Fruit fly (Drosophila melanogaster) whole organism, embryonic: ENCODE data around the gene CG13096.

ENCODE experiments used
- ATbp ChIP-seq: fragments of 200-800 bp; sonication (Bioruptor generic); optimal IDR thresholded peaks from 2 replicates; lab custom pipeline; 2017; ENCODE audit warnings: missing biosample characterization, mild to moderate bottlenecking, missing genetic modification characterization, missing genetic modification reagents
- Adf1 ChIP-seq: fragments of 200-800 bp; sonication (Bioruptor generic); IDR thresholded peaks from 2 replicates; pipeline ENCODE4 v1.3.6; 2022; ENCODE audit warnings: missing biosample characterization, missing genetic modification characterization
- CG10565 ChIP-seq: fragments of 200-800 bp; sonication (Bioruptor generic); optimal IDR thresholded peaks from 3 replicates; lab custom pipeline; 2016; ENCODE audit warnings: missing biosample characterization, mild to moderate bottlenecking, missing genetic modification characterization
- CG10654 ChIP-seq: fragments of 200-800 bp; sonication (Bioruptor generic); optimal IDR thresholded peaks from 2 replicates; lab custom pipeline; 2016; ENCODE audit warnings: missing biosample characterization, missing genetic modification characterization
- CG13624 ChIP-seq: fragments of 200-800 bp; sonication (Bioruptor generic); optimal IDR thresholded peaks from 2 replicates; lab custom pipeline; 2016; ENCODE audit warnings: missing biosample characterization, missing genetic modification characterization
- CG15011 ChIP-seq: fragments of 200-800 bp; sonication (Bioruptor generic); optimal IDR thresholded peaks from 3 replicates; lab custom pipeline; 2018; ENCODE audit warnings: missing biosample characterization, mild to moderate bottlenecking, missing genetic modification characterization
- CG16779 ChIP-seq: fragments of 200-800 bp; sonication (Bioruptor generic); IDR thresholded peaks from 2 replicates; pipeline ENCODE4 v1.3.6; 2022; ENCODE audit warnings: missing biosample characterization, missing genetic modification characterization
- CG17359 ChIP-seq: fragments of 200-800 bp; sonication (Bioruptor generic); optimal IDR thresholded peaks from 3 replicates; lab custom pipeline; 2018; ENCODE audit warnings: missing biosample characterization, mild to moderate bottlenecking, missing genetic modification characterization, moderate library complexity
- CG17385 ChIP-seq: fragments of 200-800 bp; sonication (Bioruptor generic); optimal IDR thresholded peaks from 3 replicates; lab custom pipeline; 2018; ENCODE audit warnings: missing biosample characterization, mild to moderate bottlenecking, missing genetic modification characterization
- CG17612 ChIP-seq: fragments of 200-800 bp; sonication (Bioruptor generic); IDR thresholded peaks from 2 replicates; pipeline ENCODE4 v1.3.6; 2022; ENCODE audit warnings: missing biosample characterization, missing genetic modification characterization
- CG18262 ChIP-seq: fragments of 200-800 bp; optimal IDR thresholded peaks from 3 replicates; lab custom pipeline; 2019; ENCODE audit warnings: missing biosample characterization, mild to moderate bottlenecking, missing genetic modification characterization, moderate library complexity
- CG2120 ChIP-seq: fragments of 200-800 bp; sonication (Bioruptor generic); optimal IDR thresholded peaks from 3 replicates; lab custom pipeline; 2016; ENCODE audit warnings: missing biosample characterization, missing genetic modification characterization
- CG2129 ChIP-seq: fragments of 200-800 bp; sonication (Bioruptor generic); IDR thresholded peaks from 2 replicates; pipeline ENCODE4 v1.3.6; 2022; ENCODE audit warnings: missing biosample characterization, missing genetic modification characterization; ENCODE audit not compliant: partially characterized antibody
- CG3281 ChIP-seq: fragments of 200-800 bp; sonication (Bioruptor generic); optimal IDR thresholded peaks from 3 replicates; lab custom pipeline; 2017; ENCODE audit warnings: missing biosample characterization, mild to moderate bottlenecking, missing genetic modification characterization
- CG3407 ChIP-seq: fragments of 200-800 bp; sonication (Bioruptor generic); optimal IDR thresholded peaks from 2 replicates; lab custom pipeline; 2018; ENCODE audit warnings: missing biosample characterization, mild to moderate bottlenecking, missing genetic modification characterization
- CG4328 ChIP-seq: fragments of 200-800 bp; sonication (Bioruptor generic); optimal IDR thresholded peaks from 3 replicates; lab custom pipeline; 2017; ENCODE audit warnings: missing biosample characterization, missing genetic modification reagents, missing genetic modification characterization
- CG6175 ChIP-seq: fragments of 200-800 bp; sonication (Bioruptor generic); IDR thresholded peaks from 3 replicates; pipeline ENCODE4 v1.3.6; 2022; ENCODE audit warnings: missing biosample characterization, missing genetic modification characterization
- CG7556 ChIP-seq: fragments of 200-800 bp; sonication (Bioruptor generic); optimal IDR thresholded peaks from 2 replicates; lab custom pipeline; 2017; ENCODE audit warnings: missing biosample characterization, mild to moderate bottlenecking, missing genetic modification characterization
- Chrac-16 ChIP-seq: fragments of 200-800 bp; sonication (Bioruptor generic); optimal IDR thresholded peaks from 3 replicates; lab custom pipeline; 2016; ENCODE audit warnings: missing biosample characterization, missing genetic modification characterization
- Dek ChIP-seq: fragments of 200-800 bp; sonication (Bioruptor generic); optimal IDR thresholded peaks from 3 replicates; lab custom pipeline; 2019; ENCODE audit warnings: missing biosample characterization, mild to moderate bottlenecking, missing genetic modification characterization, moderate library complexity
- Doc2 ChIP-seq: fragments of 200-800 bp; sonication (Bioruptor generic); IDR thresholded peaks from 2 replicates; pipeline ENCODE4 v1.3.6; 2022; ENCODE audit warnings: missing biosample characterization, missing genetic modification characterization
- E2f2 ChIP-seq: fragments of 200-800 bp; sonication (Bioruptor generic); IDR thresholded peaks from 2 replicates; pipeline ENCODE4 v1.3.6; 2022; ENCODE audit warnings: missing biosample characterization, missing genetic modification characterization
- Fer2 ChIP-seq: fragments of 200-800 bp; sonication (Bioruptor generic); optimal IDR thresholded peaks from 2 replicates; lab custom pipeline; 2018; ENCODE audit warnings: missing biosample characterization, mild to moderate bottlenecking, missing genetic modification characterization, moderate library complexity
- GATAe ChIP-seq: fragments of 200-800 bp; sonication (Bioruptor generic); conservative IDR thresholded peaks from 2 replicates; pipeline ENCODE4 v1.3.6; 2022; ENCODE audit warnings: missing biosample characterization, missing genetic modification characterization
- Hr39 ChIP-seq: fragments of >200 bp; optimal IDR thresholded peaks from 2 replicates; lab custom pipeline; 2017
- Hr78 ChIP-seq, 2 experiments: fragments of 200-800 bp in 1 of 2; fragments of >200 bp in 1 of 2; sonication (Bioruptor generic) in 1 of 2; optimal IDR thresholded peaks; 2 replicates each; lab custom pipeline; 2017 to 2019; ENCODE audit warnings: missing biosample characterization in 2 of 2, missing genetic modification characterization in 2 of 2, mild to moderate bottlenecking in 1 of 2, moderate library complexity in 1 of 2
- NC2β ChIP-seq: fragments of 200-800 bp; sonication (Bioruptor generic); optimal IDR thresholded peaks from 2 replicates; lab custom pipeline; 2016; ENCODE audit warnings: missing biosample characterization, missing genetic modification characterization
- NfI ChIP-seq: fragments of 200-800 bp; sonication (Bioruptor generic); optimal IDR thresholded peaks from 3 replicates; lab custom pipeline; 2018; ENCODE audit warnings: missing biosample characterization, mild to moderate bottlenecking, missing genetic modification characterization, moderate library complexity
- Oli ChIP-seq: fragments of 200-800 bp; sonication (Bioruptor generic); optimal IDR thresholded peaks from 2 replicates; lab custom pipeline; 2018; ENCODE audit warnings: missing biosample characterization, mild to moderate bottlenecking, missing genetic modification characterization, moderate library complexity
- PHDP ChIP-seq: fragments of 200-800 bp; sonication (Bioruptor generic); optimal IDR thresholded peaks from 3 replicates; lab custom pipeline; 2018; ENCODE audit warnings: missing biosample characterization, mild to moderate bottlenecking, missing genetic modification characterization, moderate library complexity
- Sox100B ChIP-seq: fragments of 200-800 bp; sonication (Bioruptor generic); optimal IDR thresholded peaks from 3 replicates; lab custom pipeline; 2018; ENCODE audit warnings: missing biosample characterization, mild to moderate bottlenecking, missing genetic modification characterization
- caup ChIP-seq: fragments of 200-800 bp; sonication (Bioruptor generic); optimal IDR thresholded peaks from 3 replicates; lab custom pipeline; 2017; ENCODE audit warnings: missing biosample characterization, mild to moderate bottlenecking, missing genetic modification characterization, moderate library complexity; ENCODE audit not compliant: severe bottlenecking
- cg ChIP-seq: fragments of 200-800 bp; sonication (Bioruptor generic); optimal IDR thresholded peaks from 3 replicates; lab custom pipeline; 2019; ENCODE audit warnings: missing biosample characterization, mild to moderate bottlenecking, missing genetic modification characterization, moderate library complexity
- dysf ChIP-seq: fragments of 200-800 bp; sonication (Bioruptor generic); IDR thresholded peaks from 3 replicates; pipeline ENCODE4 v1.3.6; 2022; ENCODE audit warnings: missing biosample characterization, missing genetic modification characterization
- fru ChIP-seq: fragments of >200 bp; optimal IDR thresholded peaks from 2 replicates; lab custom pipeline; 2017
- grn ChIP-seq: fragments of 200-800 bp; sonication (Bioruptor generic); optimal IDR thresholded peaks from 3 replicates; lab custom pipeline; 2017; ENCODE audit warnings: missing biosample characterization, missing genetic modification characterization
- gro ChIP-seq: fragments of 200-800 bp; sonication (Bioruptor generic); optimal IDR thresholded peaks from 2 replicates; lab custom pipeline; 2016; ENCODE audit warnings: missing biosample characterization, missing genetic modification characterization
- hkb ChIP-seq, 2 experiments: fragments of 200-800 bp in 1 of 2; fragments of >200 bp in 1 of 2; sonication (Bioruptor generic) in 1 of 2; IDR thresholded peaks in 1 of 2; optimal IDR thresholded peaks in 1 of 2; 2 replicates each; pipeline versions ENCODE4 v1.3.6 to Lab custom; 2017 to 2022; ENCODE audit warnings: missing biosample characterization in 1 of 2, missing genetic modification characterization in 1 of 2
- jing ChIP-seq: fragments of 200-800 bp; sonication (Bioruptor generic); optimal IDR thresholded peaks from 2 replicates; lab custom pipeline; 2018; ENCODE audit warnings: missing biosample characterization, mild to moderate bottlenecking, missing genetic modification characterization
- lab ChIP-seq: fragments of 200-800 bp; sonication (Bioruptor generic); optimal IDR thresholded peaks from 3 replicates; lab custom pipeline; 2017; ENCODE audit warnings: missing biosample characterization, missing genetic modification characterization, mild to moderate bottlenecking, moderate library complexity, missing genetic modification reagents
- luna ChIP-seq: fragments of 200-800 bp; sonication (Bioruptor generic); optimal IDR thresholded peaks from 2 replicates; lab custom pipeline; 2016; ENCODE audit warnings: missing biosample characterization, missing genetic modification characterization
- nmo ChIP-seq: fragments of 200-800 bp; sonication (Bioruptor generic); optimal IDR thresholded peaks from 2 replicates; lab custom pipeline; 2018; ENCODE audit warnings: missing biosample characterization, mild to moderate bottlenecking, missing genetic modification characterization, moderate library complexity
- rib ChIP-seq: fragments of 200-800 bp; sonication (Bioruptor generic); IDR thresholded peaks from 2 replicates; pipeline ENCODE4 v1.3.6; 2022; ENCODE audit warnings: missing biosample characterization, missing genetic modification characterization
- scrt ChIP-seq: fragments of 200-800 bp; sonication (Bioruptor generic); optimal IDR thresholded peaks from 2 replicates; lab custom pipeline; 2018; ENCODE audit warnings: missing biosample characterization, mild to moderate bottlenecking, missing genetic modification characterization, moderate library complexity
- sens ChIP-seq: fragments of 200-800 bp; sonication (Bioruptor generic); peaks from one replicate; lab custom pipeline; 2016; ENCODE audit warnings: missing biosample characterization, missing genetic modification characterization
- sqz ChIP-seq: fragments of 200-800 bp; sonication (Bioruptor generic); optimal IDR thresholded peaks from 3 replicates; lab custom pipeline; 2018; ENCODE audit warnings: missing biosample characterization, mild to moderate bottlenecking, missing genetic modification characterization
- trh ChIP-seq: fragments of 200-800 bp; sonication (Bioruptor generic); optimal IDR thresholded peaks from 2 replicates; lab custom pipeline; 2016; ENCODE audit warnings: missing biosample characterization, missing genetic modification characterization
- unc-4 ChIP-seq: fragments of 200-800 bp; sonication (Bioruptor generic); IDR thresholded peaks from 2 replicates; pipeline ENCODE4 v1.3.6; 2022; ENCODE audit warnings: missing biosample characterization, missing genetic modification characterization; ENCODE audit not compliant: partially characterized antibody
- vvl ChIP-seq: fragments of 200-800 bp; sonication (Bioruptor generic); IDR thresholded peaks from 2 replicates; pipeline ENCODE4 v1.3.6; 2022; ENCODE audit warnings: missing biosample characterization, missing genetic modification characterization

Gene CG13096

dm6 chr2L:8461782-8462453 lies 49.7 kb downstream of the CG13096 start (continued):
- TF ChIP-seq NC2β (GFP tag; lab: Kevin White, UChicago): no peak
- TF ChIP-seq gro (GFP tag; lab: Kevin White, UChicago): no peak
- TF ChIP-seq caup (GFP tag; lab: Kevin White, UChicago): peak; percentile 38
- TF ChIP-seq Chrac-16 (GFP tag; lab: Kevin White, UChicago): no peak
- TF ChIP-seq CG17359: peak; percentile 11
- no peak for TF ChIP-seq cg (GFP tag; lab: Kevin White, UChicago)
- peak; percentile 43; the same call in 1 of the 3 replicates for TF ChIP-seq dysf (GFP tag; lab: Robert Waterston, UW)
- TF ChIP-seq CG18262: peak; percentile 41
- peak; percentile 19 for TF ChIP-seq CG15011 (GFP tag; lab: Kevin White, UChicago)
- TF ChIP-seq CG10654 (GFP tag; lab: Kevin White, UChicago): no peak
- TF ChIP-seq CG6175 (GFP tag; lab: Robert Waterston, UW): 0 out of 3 replicates have a peak, but pooled peaks have one; percentile 34
- no peak for TF ChIP-seq CG17612 (GFP tag; lab: Robert Waterston, UW)
- TF ChIP-seq ATbp (GFP tag; lab: Kevin White, UChicago): peak; percentile 26
- TF ChIP-seq CG10565 (GFP tag; lab: Kevin White, UChicago): no peak
- TF ChIP-seq CG2120 (GFP tag; lab: Kevin White, UChicago): peak; percentile 69
- TF ChIP-seq Hr78 (GFP tag; optimal IDR thresholded peaks at IDR 0.05; lab: Kevin White, UChicago): peak in 1 of 2 experiments; percentile 82
- peak; percentile 9 for TF ChIP-seq jing (GFP tag; lab: Kevin White, UChicago)
- peak; percentile 5 for TF ChIP-seq CG7556 (GFP tag; lab: Kevin White, UChicago)
- TF ChIP-seq CG16779 (GFP tag; lab: Robert Waterston, UW): no peak
- peak; percentile 28; the same call in 1 of the 2 replicates for TF ChIP-seq vvl
- peak; percentile 15 for TF ChIP-seq CG3407 (GFP tag; lab: Kevin White, UChicago)
- TF ChIP-seq CG2129 (GFP tag; lab: Robert Waterston, UW): no peak
- no peak for TF ChIP-seq unc-4 (GFP tag; lab: Robert Waterston, UW)
- no peak for TF ChIP-seq sqz (GFP tag; lab: Kevin White, UChicago)
- peak; percentile 8 for TF ChIP-seq NfI (GFP tag; lab: Kevin White, UChicago)
- TF ChIP-seq trh: no peak
- no peak for TF ChIP-seq Hr39 (lab: Kevin White, UChicago)
- TF ChIP-seq Dek (tag; lab: Kevin White, UChicago): peak; percentile 50
- no peak for TF ChIP-seq CG4328 (GFP tag; lab: Kevin White, UChicago)
- peak; percentile 52 for TF ChIP-seq CG3281 (GFP tag; lab: Kevin White, UChicago)
- TF ChIP-seq grn (GFP tag; lab: Kevin White, UChicago): peak; percentile 76
- TF ChIP-seq E2f2 (GFP tag; lab: Robert Waterston, UW): 0 out of 2 replicates have a peak, but pooled peaks have one; percentile 13
- TF ChIP-seq CG13624: peak; percentile 41
- TF ChIP-seq GATAe: peak; percentile 61
- TF ChIP-seq Oli (tag; lab: Kevin White, UChicago): peak; percentile 44
- TF ChIP-seq Doc2 (GFP tag; lab: Robert Waterston, UW): no peak
- peak; percentile 71 for TF ChIP-seq lab
- peak; percentile 5 for TF ChIP-seq CG17385 (GFP tag; lab: Kevin White, UChicago)
- peak; percentile 19 for TF ChIP-seq nmo (GFP tag; lab: Kevin White, UChicago)
- TF ChIP-seq sens (GFP tag; lab: Kevin White, UChicago): peak; percentile 72
- TF ChIP-seq Fer2: no peak
- TF ChIP-seq PHDP (tag; lab: Kevin White, UChicago): peak; percentile 57
- no peak for TF ChIP-seq hkb (optimal IDR thresholded peaks at IDR 0.05; lab: Kevin White, UChicago)
- 0 out of 2 replicates have a peak, but pooled peaks have one; percentile 44 for TF ChIP-seq hkb (GFP tag; IDR thresholded peaks at IDR 0.05; lab: Robert Waterston, UW)
- TF ChIP-seq rib (GFP tag; lab: Robert Waterston, UW): no peak
- peak; percentile 12 for TF ChIP-seq scrt (GFP tag; lab: Kevin White, UChicago)
- peak; percentile 4 for TF ChIP-seq Sox100B (GFP tag; lab: Kevin White, UChicago)
- TF ChIP-seq luna: no peak
- no peak for TF ChIP-seq fru (lab: Kevin White, UChicago)
- peak; percentile 38; the same call in 1 of the 2 replicates for TF ChIP-seq Adf1
